Fruit fly (Drosophila melanogaster) whole organism, adult: Measurements from ENCODE around the gene CtsL4.
A peak's percentile ranks its signal among the peaks of the same experiment; 100 is the strongest.

Experiments
- CG11617 ChIP-seq: fragments of 200-800 bp; sonication (Bioruptor generic); optimal IDR thresholded peaks from 2 replicates; lab custom pipeline; 2017; ENCODE audit warnings: mild to moderate bottlenecking, missing biosample characterization, missing genetic modification reagents, missing genetic modification characterization
- CG12768 ChIP-seq: fragments of 200-800 bp; sonication (Bioruptor generic); optimal IDR thresholded peaks from 2 replicates; lab custom pipeline; 2017; ENCODE audit warnings: missing biosample characterization, missing genetic modification characterization, mild to moderate bottlenecking, moderate library complexity, missing genetic modification reagents
- CG14711 ChIP-seq: fragments of 200-800 bp; sonication (Bioruptor generic); optimal IDR thresholded peaks from 2 replicates; lab custom pipeline; 2018; ENCODE audit warnings: missing biosample characterization, mild to moderate bottlenecking, missing genetic modification characterization, moderate library complexity
- CG1620 ChIP-seq: fragments of 200-800 bp; sonication (Bioruptor generic); optimal IDR thresholded peaks from 2 replicates; lab custom pipeline; 2016; ENCODE audit warnings: missing biosample characterization, missing genetic modification characterization
- CG33017 ChIP-seq: fragments of 200-800 bp; sonication (Bioruptor generic); optimal IDR thresholded peaks from 2 replicates; lab custom pipeline; 2018; ENCODE audit warnings: missing biosample characterization, mild to moderate bottlenecking, missing genetic modification characterization, moderate library complexity
- CG5204 ChIP-seq: fragments of 200-800 bp; sonication (Bioruptor generic); optimal IDR thresholded peaks from 2 replicates; lab custom pipeline; 2016; ENCODE audit warnings: missing biosample characterization, missing genetic modification characterization
- CG7045 ChIP-seq: fragments of 200-800 bp; sonication (Bioruptor generic); optimal IDR thresholded peaks from 2 replicates; lab custom pipeline; 2017; ENCODE audit warnings: missing biosample characterization, mild to moderate bottlenecking, missing genetic modification characterization
- CG7101 ChIP-seq: fragments of 200-800 bp; sonication (Bioruptor generic); optimal IDR thresholded peaks from 2 replicates; lab custom pipeline; 2018; ENCODE audit warnings: missing biosample characterization, mild to moderate bottlenecking, missing genetic modification characterization, moderate library complexity
- Clk ChIP-seq: fragments of 200-800 bp; sonication (Bioruptor generic); optimal IDR thresholded peaks from 2 replicates; lab custom pipeline; 2017; ENCODE audit warnings: missing biosample characterization, missing genetic modification characterization
- Crg-1 ChIP-seq: fragments of 200-800 bp; sonication (Bioruptor generic); optimal IDR thresholded peaks from 2 replicates; lab custom pipeline; 2016; ENCODE audit warnings: missing biosample characterization, missing genetic modification characterization
- Hr96 ChIP-seq: fragments of 200-800 bp; sonication (Bioruptor generic); optimal IDR thresholded peaks from 2 replicates; lab custom pipeline; 2016; ENCODE audit warnings: missing biosample characterization, missing genetic modification characterization
- Mnt ChIP-seq: fragments of 200-800 bp; sonication (Bioruptor generic); optimal IDR thresholded peaks from 2 replicates; lab custom pipeline; 2016; ENCODE audit warnings: missing biosample characterization, mild to moderate bottlenecking, missing genetic modification characterization
- bab1 ChIP-seq: fragments of 200-800 bp; sonication (Bioruptor generic); optimal IDR thresholded peaks from 3 replicates; lab custom pipeline; 2019; ENCODE audit warnings: missing biosample characterization, mild to moderate bottlenecking, missing genetic modification characterization, moderate library complexity
- cic ChIP-seq: fragments of 200-800 bp; sonication (Bioruptor generic); optimal IDR thresholded peaks from 2 replicates; lab custom pipeline; 2017; ENCODE audit warnings: missing biosample characterization, mild to moderate bottlenecking, missing genetic modification characterization, moderate library complexity
- cnc ChIP-seq, 2 experiments: fragments of >200 bp; optimal IDR thresholded peaks; 2 replicates each; lab custom pipeline; 2017
- kay ChIP-seq: fragments of 200-800 bp; sonication (Bioruptor generic); peaks from one replicate; lab custom pipeline; 2016; ENCODE audit warnings: missing biosample characterization, missing genetic modification characterization, borderline replicate concordance
- ovo ChIP-seq: fragments of 200-800 bp; sonication (Bioruptor generic); optimal IDR thresholded peaks from 2 replicates; lab custom pipeline; 2016; ENCODE audit warnings: missing biosample characterization, missing genetic modification characterization
- pad ChIP-seq: fragments of 200-800 bp; sonication (Bioruptor generic); optimal IDR thresholded peaks from 3 replicates; lab custom pipeline; 2017; ENCODE audit warnings: missing biosample characterization, missing genetic modification characterization, mild to moderate bottlenecking, moderate library complexity, missing genetic modification reagents
- tj ChIP-seq: fragments of 200-800 bp; sonication (Bioruptor generic); optimal IDR thresholded peaks from 3 replicates; lab custom pipeline; 2017; ENCODE audit warnings: missing biosample characterization, mild to moderate bottlenecking, missing genetic modification characterization, moderate library complexity
- toe ChIP-seq: fragments of 200-800 bp; sonication (Bioruptor generic); optimal IDR thresholded peaks from 2 replicates; lab custom pipeline; 2016; ENCODE audit warnings: missing biosample characterization, missing genetic modification characterization

Gene CtsL4

dm6 chr2L:10331066-10331847, 25.1 kb downstream of the CtsL4 start, which contains the start of the genes Schip1 and Cox10:
Schip1 (minus strand) TSS chr2L:10331116.
Cox10 (plus strand) TSS chr2L:10331471.
- TF ChIP-seq CG11617 = no peak
- no peak for TF ChIP-seq CG1620
- no peak for TF ChIP-seq Clk (GFP tag; lab: Kevin White, UChicago)
- no peak for TF ChIP-seq Crg-1 (GFP tag; lab: Kevin White, UChicago)
- TF ChIP-seq CG5204 (GFP tag; lab: Kevin White, UChicago) = no peak
- TF ChIP-seq CG7101 (tag; lab: Kevin White, UChicago) = peak; percentile 44
- no peak for TF ChIP-seq CG12768 (GFP tag; lab: Kevin White, UChicago)
- peak; percentile 40 for TF ChIP-seq CG33017 (tag; lab: Kevin White, UChicago)
- TF ChIP-seq Mnt = peak; percentile 10
- TF ChIP-seq kay = peak; percentile 0
- no peak for TF ChIP-seq toe (GFP tag; lab: Kevin White, UChicago)
- peak; percentile 26 for TF ChIP-seq CG14711 (tag; lab: Kevin White, UChicago)
- TF ChIP-seq cnc (optimal IDR thresholded peaks at IDR 0.05; lab: Kevin White, UChicago) = no peak
- TF ChIP-seq pad = no peak
- TF ChIP-seq bab1 (GFP tag; lab: Kevin White, UChicago) = no peak
- no peak for TF ChIP-seq ovo
- TF ChIP-seq CG7045 = no peak
- TF ChIP-seq cic (GFP tag; lab: Kevin White, UChicago) = no peak
- TF ChIP-seq tj = no peak
- TF ChIP-seq Hr96 (GFP tag; lab: Kevin White, UChicago) = no peak

dm6 chr2L:10327790-10328189, 28.6 kb downstream of the CtsL4 start, which contains the start of gene RnrL:
RnrL (minus strand) TSS chr2L:10327943.
- TF ChIP-seq kay (peak; percentile 82), CG12768 (GFP tag; lab: Kevin White, UChicago) (no peak), CG33017 (tag; lab: Kevin White, UChicago) (no peak), ovo (no peak)

dm6 chr2L:10322773-10323487, 33.5 kb downstream of the CtsL4 start, which contains the start of gene CG5381:
CG5381 (minus strand) TSS chr2L:10323102.
- TF ChIP-seq tj (no peak), CG7101 (tag; lab: Kevin White, UChicago) (no peak), pad (no peak), kay (peak; percentile 69)

- TF ChIP-seq CG7101 (tag; lab: Kevin White, UChicago) (no peak), CG7045 (no peak), bab1 (GFP tag; lab: Kevin White, UChicago) (no peak), CG11617 (no peak), tj (no peak), Hr96 (GFP tag; lab: Kevin White, UChicago) (no peak), CG33017 (tag; lab: Kevin White, UChicago) (no peak), cic (GFP tag; lab: Kevin White, UChicago) (no peak), pad (no peak), CG1620 (no peak), toe (GFP tag; lab: Kevin White, UChicago) (no peak), Crg-1 (GFP tag; lab: Kevin White, UChicago) (no peak), ovo (no peak), CG12768 (GFP tag; lab: Kevin White, UChicago) (no peak), CG14711 (tag; lab: Kevin White, UChicago) (no peak), CG5204 (GFP tag; lab: Kevin White, UChicago) (no peak), Mnt (no peak), cnc (optimal IDR thresholded peaks at IDR 0.05; lab: Kevin White, UChicago) (no peak), Clk (GFP tag; lab: Kevin White, UChicago) (no peak), kay (no peak)
Observed at dm6 chr2L:10322176-10322575, 34.2 kb downstream of the CtsL4 start, which contains the start of gene CG4995. CG4995 (plus strand) TSS chr2L:10322476.

- TF ChIP-seq bab1 (GFP tag; lab: Kevin White, UChicago) (peak; percentile 70), CG12768 (GFP tag; lab: Kevin White, UChicago) (peak; percentile 97), cic (GFP tag; lab: Kevin White, UChicago) (peak; percentile 90), CG5204 (GFP tag; lab: Kevin White, UChicago) (no peak), CG33017 (tag; lab: Kevin White, UChicago) (peak; percentile 82), CG1620 (no peak), CG11617 (peak; percentile 36), cnc (optimal IDR thresholded peaks at IDR 0.05; lab: Kevin White, UChicago) (no peak), CG7045 (no peak), ovo (peak; percentile 48), tj (peak; percentile 45), CG14711 (tag; lab: Kevin White, UChicago) (peak; percentile 17), kay (peak; percentile 99), toe (GFP tag; lab: Kevin White, UChicago) (peak; percentile 47), Crg-1 (GFP tag; lab: Kevin White, UChicago) (no peak), Hr96 (GFP tag; lab: Kevin White, UChicago) (no peak), pad (no peak), Clk (GFP tag; lab: Kevin White, UChicago) (no peak), CG7101 (tag; lab: Kevin White, UChicago) (peak; percentile 25), Mnt (peak; percentile 47)
Observed at dm6 chr2L:10321612-10322011, 34.8 kb downstream of the CtsL4 start.
